Worm (Caenorhabditis elegans): Measurements from ENCODE around the gene ZK262.19.

The ZK262.19 gene

ce11 chrV:18425544-18425943, at the start of gene ZK262.19:
Gene ZK262.19 (minus strand): TSS chrV:18425644.
- TF ChIP-seq mab-5 (tag; optimal IDR thresholded peaks at IDR 0.05) (no peak), tbx-8 (GFP tag; optimal IDR thresholded peaks at IDR 0.05) (no peak), drap-1 (GFP tag; optimal IDR thresholded peaks at IDR 0.05) (no peak), lin-13 (tag; optimal IDR thresholded peaks at IDR 0.05) (no peak), bed-3 (GFP tag; optimal IDR thresholded peaks at IDR 0.05) (no peak), nhr-2 (tag; optimal IDR thresholded peaks at IDR 0.05) (no peak), M03D4.4 (tag; optimal IDR thresholded peaks at IDR 0.05) (no peak), unc-120 (tag; optimal IDR thresholded peaks at IDR 0.05; ENCODE audit: poor library complexity, severe bottlenecking) (no peak), ceh-39 (tag; optimal IDR thresholded peaks at IDR 0.05) (no peak), nhr-237 (tag; optimal IDR thresholded peaks at IDR 0.05) (no peak), ces-1 (GFP tag; optimal IDR thresholded peaks at IDR 0.05) (no peak), snpc-4 (tag; optimal IDR thresholded peaks at IDR 0.05) (no peak), mep-1 (tag; optimal IDR thresholded peaks at IDR 0.05) (no peak), blmp-1 (tag; optimal IDR thresholded peaks at IDR 0.05) (no peak), nhr-76 (tag; optimal IDR thresholded peaks at IDR 0.05) (no peak), elt-3 (tag; optimal IDR thresholded peaks at IDR 0.05) (no peak), mls-2 (tag; optimal IDR thresholded peaks at IDR 0.05) (no peak), nhr-28 (tag; optimal IDR thresholded peaks at IDR 0.05) (no peak), elt-1 (tag; optimal IDR thresholded peaks at IDR 0.05; ENCODE audit: borderline replicate concordance, insufficient read depth) (no peak), ztf-11 (tag; optimal IDR thresholded peaks at IDR 0.05) (no peak)

ce11 chrV:18474223-18474622, 48.8 kb upstream of the ZK262.19 start, which contains the start of gene srh-181:
Gene srh-181 (plus strand): TSS chrV:18474523.
- TF ChIP-seq blmp-1 (tag; optimal IDR thresholded peaks at IDR 0.05) (no peak), unc-39 (tag; optimal IDR thresholded peaks at IDR 0.05) (no peak), ces-1 (GFP tag; optimal IDR thresholded peaks at IDR 0.05) (no peak), tbx-8 (GFP tag; optimal IDR thresholded peaks at IDR 0.05) (no peak), nhr-12 (tag; optimal IDR thresholded peaks at IDR 0.05) (no peak), ztf-11 (tag; optimal IDR thresholded peaks at IDR 0.05) (no peak), snpc-4 (tag; optimal IDR thresholded peaks at IDR 0.05) (no peak), nhr-2 (tag; optimal IDR thresholded peaks at IDR 0.05) (no peak), nhr-28 (tag; optimal IDR thresholded peaks at IDR 0.05) (no peak), hlh-1 (tag; optimal IDR thresholded peaks at IDR 0.05) (no peak), M03D4.4 (tag; optimal IDR thresholded peaks at IDR 0.05) (no peak), lsy-2 (tag; optimal IDR thresholded peaks at IDR 0.05) (no peak), unc-120 (tag; optimal IDR thresholded peaks at IDR 0.05; ENCODE audit: poor library complexity, severe bottlenecking) (no peak), ceh-39 (tag; optimal IDR thresholded peaks at IDR 0.05) (no peak), ceh-83 (GFP tag; optimal IDR thresholded peaks at IDR 0.05) (no peak), flh-1 (GFP tag; optimal IDR thresholded peaks at IDR 0.05) (no peak), pha-4 (tag; optimal IDR thresholded peaks at IDR 0.05) (no peak)

- no peak for TF ChIP-seq nhr-28 (tag; optimal IDR thresholded peaks at IDR 0.05)
- no peak for TF ChIP-seq M03D4.4 (tag; optimal IDR thresholded peaks at IDR 0.05)
- no peak for TF ChIP-seq elt-3 (tag; optimal IDR thresholded peaks at IDR 0.05)
- TF ChIP-seq ces-1 (GFP tag; optimal IDR thresholded peaks at IDR 0.05) = no peak
- TF ChIP-seq ztf-11 (tag; optimal IDR thresholded peaks at IDR 0.05) = no peak
- TF ChIP-seq unc-120 (tag; optimal IDR thresholded peaks at IDR 0.05; ENCODE audit: poor library complexity, severe bottlenecking) = no peak
- no peak for TF ChIP-seq pha-4 (tag; optimal IDR thresholded peaks at IDR 0.05)
- no peak for TF ChIP-seq mab-5 (tag; optimal IDR thresholded peaks at IDR 0.05)
- TF ChIP-seq sptf-1 (tag; optimal IDR thresholded peaks at IDR 0.05) = no peak
- TF ChIP-seq ceh-43 (GFP tag; optimal IDR thresholded peaks at IDR 0.05) = no peak
- no peak for TF ChIP-seq mls-2 (tag; optimal IDR thresholded peaks at IDR 0.05)
- TF ChIP-seq ceh-39 (tag; optimal IDR thresholded peaks at IDR 0.05) = no peak
- no peak for TF ChIP-seq bed-3 (GFP tag; optimal IDR thresholded peaks at IDR 0.05)
These were observed 48.0 kb upstream of the ZK262.19 start, which contains the start of gene srh-182 for ce11 chrV:18473415-18473814. Gene srh-182 (minus strand): TSS chrV:18473515.

ce11 chrV:18468097-18468496, 42.7 kb upstream of the ZK262.19 start, which contains the start of gene ZK228.13:
Gene ZK228.13 (minus strand): TSS chrV:18468197.
- TF ChIP-seq sptf-1 (tag; optimal IDR thresholded peaks at IDR 0.05) (no peak), elt-3 (tag; optimal IDR thresholded peaks at IDR 0.05) (no peak), tbx-8 (GFP tag; optimal IDR thresholded peaks at IDR 0.05) (no peak), cnd-1 (tag; optimal IDR thresholded peaks at IDR 0.05) (no peak), unc-120 (tag; optimal IDR thresholded peaks at IDR 0.05; ENCODE audit: poor library complexity, severe bottlenecking) (no peak), mls-2 (tag; optimal IDR thresholded peaks at IDR 0.05) (no peak), M03D4.4 (tag; optimal IDR thresholded peaks at IDR 0.05) (no peak), ham-2 (GFP tag; optimal IDR thresholded peaks at IDR 0.05) (no peak), ceh-83 (GFP tag; optimal IDR thresholded peaks at IDR 0.05) (no peak), ztf-11 (tag; optimal IDR thresholded peaks at IDR 0.05) (no peak), sem-2 (GFP tag; optimal IDR thresholded peaks at IDR 0.05) (no peak), elt-1 (tag; optimal IDR thresholded peaks at IDR 0.05; ENCODE audit: borderline replicate concordance, insufficient read depth) (no peak), unc-62 (GFP tag; optimal IDR thresholded peaks at IDR 0.05) (no peak), pha-4 (tag; optimal IDR thresholded peaks at IDR 0.05) (no peak), zip-8 (tag; optimal IDR thresholded peaks at IDR 0.05) (no peak), snpc-4 (tag; optimal IDR thresholded peaks at IDR 0.05) (no peak), flh-1 (GFP tag; optimal IDR thresholded peaks at IDR 0.05) (no peak), blmp-1 (tag; optimal IDR thresholded peaks at IDR 0.05) (no peak)

All from whole organism, mixed stage, embryonic.